Fruit fly (Drosophila melanogaster) whole organism, embryonic: ENCODE measurements around the gene CG31287.

Experiments used
- Ada2b ChIP-seq: fragments of 200-800 bp; sonication (Bioruptor generic); IDR thresholded peaks from 2 replicates; pipeline ENCODE4 v1.3.6; 2022; ENCODE audit warnings: missing biosample characterization, missing genetic modification characterization
- CG11560 ChIP-seq: fragments of 200-800 bp; sonication (Bioruptor generic); IDR thresholded peaks from 3 replicates; pipeline ENCODE4 v1.3.6; 2022; ENCODE audit warnings: missing biosample characterization, missing genetic modification characterization
- CG14014 ChIP-seq: fragments of 200-800 bp; sonication (Bioruptor generic); IDR thresholded peaks from 2 replicates; pipeline ENCODE4 v1.3.6; 2022; ENCODE audit warnings: missing biosample characterization, missing genetic modification characterization
- CG1529 ChIP-seq: fragments of 200-800 bp; sonication (Bioruptor generic); optimal IDR thresholded peaks from 3 replicates; lab custom pipeline; 2018; ENCODE audit warnings: missing biosample characterization, missing genetic modification characterization
- CG15696 ChIP-seq: fragments of 200-800 bp; sonication (Bioruptor generic); optimal IDR thresholded peaks from 2 replicates; lab custom pipeline; 2019; ENCODE audit warnings: missing biosample characterization, mild to moderate bottlenecking, missing genetic modification characterization, moderate library complexity
- CG16863 ChIP-seq: fragments of 200-800 bp; sonication (Bioruptor generic); optimal IDR thresholded peaks from 3 replicates; lab custom pipeline; 2016; ENCODE audit warnings: missing biosample characterization, missing genetic modification characterization
- CG17568 ChIP-seq: fragments of 200-800 bp; sonication (Bioruptor generic); optimal IDR thresholded peaks from 2 replicates; lab custom pipeline; 2018; ENCODE audit warnings: missing biosample characterization, mild to moderate bottlenecking, missing genetic modification characterization, moderate library complexity
- CG2120 ChIP-seq: fragments of 200-800 bp; sonication (Bioruptor generic); optimal IDR thresholded peaks from 3 replicates; lab custom pipeline; 2016; ENCODE audit warnings: missing biosample characterization, missing genetic modification characterization
- CG2202 ChIP-seq: fragments of 200-800 bp; sonication (Bioruptor generic); optimal IDR thresholded peaks from 2 replicates; lab custom pipeline; 2018; ENCODE audit warnings: missing biosample characterization, mild to moderate bottlenecking, missing genetic modification characterization
- CG3281 ChIP-seq: fragments of 200-800 bp; sonication (Bioruptor generic); optimal IDR thresholded peaks from 3 replicates; lab custom pipeline; 2017; ENCODE audit warnings: missing biosample characterization, mild to moderate bottlenecking, missing genetic modification characterization
- CG34422 ChIP-seq: fragments of 200-800 bp; sonication (Bioruptor generic); IDR thresholded peaks from 3 replicates; pipeline ENCODE4 v1.3.6; 2022; ENCODE audit warnings: missing biosample characterization, missing genetic modification characterization
- CG3838 ChIP-seq: fragments of 200-800 bp; sonication (Bioruptor generic); optimal IDR thresholded peaks from 3 replicates; lab custom pipeline; 2016; ENCODE audit warnings: missing biosample characterization, missing genetic modification characterization
- CG4328 ChIP-seq: fragments of 200-800 bp; sonication (Bioruptor generic); optimal IDR thresholded peaks from 3 replicates; lab custom pipeline; 2017; ENCODE audit warnings: missing biosample characterization, missing genetic modification reagents, missing genetic modification characterization
- CG5245 ChIP-seq: fragments of 200-800 bp; sonication (Bioruptor generic); optimal IDR thresholded peaks from 3 replicates; lab custom pipeline; 2016; ENCODE audit warnings: missing biosample characterization, missing genetic modification characterization
- CG6175 ChIP-seq: fragments of 200-800 bp; sonication (Bioruptor generic); IDR thresholded peaks from 3 replicates; pipeline ENCODE4 v1.3.6; 2022; ENCODE audit warnings: missing biosample characterization, missing genetic modification characterization
- CG7839 ChIP-seq: fragments of 200-800 bp; sonication (Bioruptor generic); optimal IDR thresholded peaks from 3 replicates; lab custom pipeline; 2018; ENCODE audit warnings: missing biosample characterization, mild to moderate bottlenecking, missing genetic modification characterization, moderate library complexity
- CG7963 ChIP-seq: fragments of 200-800 bp; sonication (Bioruptor generic); IDR thresholded peaks from 3 replicates; pipeline ENCODE4 v1.3.6; 2022; ENCODE audit warnings: missing biosample characterization, missing genetic modification characterization; ENCODE audit not compliant: partially characterized antibody
- CG8924 ChIP-seq: fragments of 200-800 bp; optimal IDR thresholded peaks from 3 replicates; lab custom pipeline; 2019; ENCODE audit warnings: missing biosample characterization, mild to moderate bottlenecking, missing genetic modification characterization, moderate library complexity
- Chrac-16 ChIP-seq: fragments of 200-800 bp; sonication (Bioruptor generic); optimal IDR thresholded peaks from 3 replicates; lab custom pipeline; 2016; ENCODE audit warnings: missing biosample characterization, missing genetic modification characterization
- Fer3 ChIP-seq: fragments of 200-800 bp; sonication (Bioruptor generic); optimal IDR thresholded peaks from 2 replicates; lab custom pipeline; 2018; ENCODE audit warnings: missing biosample characterization, mild to moderate bottlenecking, missing genetic modification characterization, moderate library complexity
- Gsc ChIP-seq: fragments of 200-800 bp; sonication (Bioruptor generic); IDR thresholded peaks from 2 replicates; pipeline ENCODE4 v1.3.6; 2022; ENCODE audit warnings: missing biosample characterization, missing genetic modification characterization
- HLH3B ChIP-seq: fragments of 200-800 bp; sonication (Bioruptor generic); IDR thresholded peaks from 2 replicates; pipeline ENCODE4 v1.3.6; 2022; ENCODE audit warnings: missing biosample characterization, missing genetic modification characterization
- HLH4C ChIP-seq: fragments of 200-800 bp; sonication (Bioruptor generic); IDR thresholded peaks from 3 replicates; pipeline ENCODE4 v1.3.6; 2022; ENCODE audit warnings: missing biosample characterization, missing genetic modification characterization; ENCODE audit not compliant: partially characterized antibody
- HLH54F ChIP-seq: fragments of 200-800 bp; sonication (Bioruptor generic); optimal IDR thresholded peaks from 3 replicates; lab custom pipeline; 2016; ENCODE audit warnings: missing biosample characterization, missing genetic modification characterization
- MBD-R2 ChIP-seq: fragments of 200-800 bp; sonication (Bioruptor generic); IDR thresholded peaks from 2 replicates; pipeline ENCODE4 v1.3.6; 2022; ENCODE audit warnings: missing biosample characterization, missing genetic modification characterization
- Med ChIP-seq: fragments of 200-800 bp; sonication (Bioruptor generic); peaks from one replicate; lab custom pipeline; 2016; ENCODE audit warnings: missing biosample characterization, missing genetic modification characterization, mild to moderate bottlenecking, inconsistent platforms, moderate library complexity
- NC2β ChIP-seq: fragments of 200-800 bp; sonication (Bioruptor generic); optimal IDR thresholded peaks from 2 replicates; lab custom pipeline; 2016; ENCODE audit warnings: missing biosample characterization, missing genetic modification characterization
- Oli ChIP-seq: fragments of 200-800 bp; sonication (Bioruptor generic); optimal IDR thresholded peaks from 2 replicates; lab custom pipeline; 2018; ENCODE audit warnings: missing biosample characterization, mild to moderate bottlenecking, missing genetic modification characterization, moderate library complexity
- Pdp1 ChIP-seq, 2 experiments: fragments of 200-800 bp; sonication (Bioruptor generic); optimal IDR thresholded peaks; 3 replicates each; lab custom pipeline; 2016; ENCODE audit warnings: missing biosample characterization in 2 of 2, missing genetic modification characterization in 2 of 2, mild to moderate bottlenecking in 1 of 2, moderate library complexity in 1 of 2
- Stat92E ChIP-seq, 3 experiments: fragments of >200 bp in 2 of 3; fragments of 200-800 bp in 1 of 3; sonication (Bioruptor generic) in 1 of 3; optimal IDR thresholded peaks; 2 replicates each; lab custom pipeline; 2017 to 2019; ENCODE audit warnings: missing biosample characterization in 3 of 3, missing genetic modification characterization in 3 of 3, mild to moderate bottlenecking in 1 of 3, moderate library complexity in 1 of 3
- TFAM ChIP-seq: fragments of 200-800 bp; sonication (Bioruptor generic); optimal IDR thresholded peaks from 2 replicates; lab custom pipeline; 2017; ENCODE audit warnings: missing biosample characterization, missing genetic modification characterization, inconsistent platforms
- YL-1 ChIP-seq: fragments of 200-800 bp; sonication (Bioruptor generic); optimal IDR thresholded peaks from 3 replicates; lab custom pipeline; 2017; ENCODE audit warnings: missing biosample characterization, mild to moderate bottlenecking, missing genetic modification characterization
- al ChIP-seq: fragments of 200-800 bp; sonication (Bioruptor generic); IDR thresholded peaks from 2 replicates; pipeline ENCODE4 v1.3.6; 2022; ENCODE audit warnings: missing biosample characterization, missing genetic modification characterization
- caup ChIP-seq: fragments of 200-800 bp; sonication (Bioruptor generic); optimal IDR thresholded peaks from 3 replicates; lab custom pipeline; 2017; ENCODE audit warnings: missing biosample characterization, mild to moderate bottlenecking, missing genetic modification characterization, moderate library complexity; ENCODE audit not compliant: severe bottlenecking
- ci ChIP-seq: fragments of 200-800 bp; sonication (Bioruptor generic); IDR thresholded peaks from 3 replicates; pipeline ENCODE4 v1.3.6; 2022; ENCODE audit warnings: missing biosample characterization, missing genetic modification characterization
- dati ChIP-seq: fragments of 200-800 bp; sonication (Bioruptor generic); IDR thresholded peaks from 2 replicates; pipeline ENCODE4 v1.3.6; 2022; ENCODE audit warnings: missing biosample characterization, missing genetic modification characterization
- ems ChIP-seq: fragments of 200-800 bp; sonication (Bioruptor generic); optimal IDR thresholded peaks from 3 replicates; lab custom pipeline; 2016; ENCODE audit warnings: missing biosample characterization, missing genetic modification characterization
- exex ChIP-seq: fragments of 200-800 bp; sonication (Bioruptor generic); optimal IDR thresholded peaks from 4 replicates; lab custom pipeline; 2018; ENCODE audit warnings: missing biosample characterization, mild to moderate bottlenecking, missing genetic modification characterization, moderate library complexity
- hth ChIP-seq: fragments of >200 bp; optimal IDR thresholded peaks from 2 replicates; lab custom pipeline; 2017; ENCODE audit warnings: inconsistent platforms
- jing ChIP-seq: fragments of 200-800 bp; sonication (Bioruptor generic); optimal IDR thresholded peaks from 2 replicates; lab custom pipeline; 2018; ENCODE audit warnings: missing biosample characterization, mild to moderate bottlenecking, missing genetic modification characterization
- klu ChIP-seq: fragments of 200-800 bp; sonication (Bioruptor generic); IDR thresholded peaks from 2 replicates; pipeline ENCODE4 v1.3.6; 2022; ENCODE audit warnings: missing biosample characterization, missing genetic modification characterization
- luna ChIP-seq: fragments of 200-800 bp; sonication (Bioruptor generic); optimal IDR thresholded peaks from 2 replicates; lab custom pipeline; 2016; ENCODE audit warnings: missing biosample characterization, missing genetic modification characterization
- nau ChIP-seq: fragments of 200-800 bp; sonication (Bioruptor generic); optimal IDR thresholded peaks from 3 replicates; lab custom pipeline; 2017; ENCODE audit warnings: missing biosample characterization, mild to moderate bottlenecking, missing genetic modification characterization, missing genetic modification reagents
- nerfin-2 ChIP-seq: fragments of 200-800 bp; sonication (Bioruptor generic); IDR thresholded peaks from 2 replicates; pipeline ENCODE4 v1.3.6; 2022; ENCODE audit warnings: missing biosample characterization, missing genetic modification characterization; ENCODE audit not compliant: partially characterized antibody
- pnt ChIP-seq: fragments of 200-800 bp; sonication (Bioruptor generic); optimal IDR thresholded peaks from 3 replicates; lab custom pipeline; 2016; ENCODE audit warnings: missing biosample characterization, missing genetic modification characterization
- ranshi ChIP-seq: fragments of 200-800 bp; sonication (Bioruptor generic); IDR thresholded peaks from 2 replicates; pipeline ENCODE4 v1.3.6; 2022; ENCODE audit warnings: missing biosample characterization, missing genetic modification characterization
- stc ChIP-seq: fragments of 200-800 bp; sonication (Bioruptor generic); IDR thresholded peaks from 2 replicates; pipeline ENCODE4 v1.3.6; 2022; ENCODE audit warnings: missing biosample characterization, missing genetic modification characterization
- unc-4 ChIP-seq: fragments of 200-800 bp; sonication (Bioruptor generic); IDR thresholded peaks from 2 replicates; pipeline ENCODE4 v1.3.6; 2022; ENCODE audit warnings: missing biosample characterization, missing genetic modification characterization; ENCODE audit not compliant: partially characterized antibody
- zf30C ChIP-seq: fragments of 200-800 bp; sonication (Bioruptor generic); optimal IDR thresholded peaks from 3 replicates; lab custom pipeline; 2018; ENCODE audit warnings: missing biosample characterization, mild to moderate bottlenecking, missing genetic modification characterization

CG31287 gene

dm6 chr3R:16212859-16213708 is 9.9 kb downstream of the CG31287 start (continued):
- TF ChIP-seq exex (tag; lab: Kevin White, UChicago) (peak; percentile 24), CG15696 (tag; lab: Kevin White, UChicago) (peak; percentile 7), CG16863 (GFP tag; lab: Kevin White, UChicago) (no peak), CG34422 (GFP tag; lab: Robert Waterston, UW) (peak; percentile 46; the same call in 1 of the 3 replicates), Pdp1 (GFP tag; optimal IDR thresholded peaks at IDR 0.05; lab: Kevin White, UChicago) (peak in 1 of 2 experiments; percentile 1), Med (GFP tag; lab: Kevin White, UChicago) (peak; percentile 76), Ada2b (GFP tag; lab: Robert Waterston, UW) (no peak), CG3281 (peak; percentile 75), CG6175 (no peak), CG8924 (tag; lab: Kevin White, UChicago) (peak; percentile 35), jing (GFP tag; lab: Kevin White, UChicago) (no peak), CG14014 (GFP tag; lab: Robert Waterston, UW) (no peak), Gsc (GFP tag; lab: Robert Waterston, UW) (no peak), CG2202 (tag; lab: Kevin White, UChicago) (no peak), NC2β (GFP tag; lab: Kevin White, UChicago) (no peak), CG11560 (tag; lab: Robert Waterston, UW) (no peak), HLH4C (0 out of 3 replicates have a peak, but pooled peaks have one; percentile 31), Chrac-16 (no peak), klu (GFP tag; lab: Robert Waterston, UW) (no peak), luna (GFP tag; lab: Kevin White, UChicago) (no peak), zf30C (GFP tag; lab: Kevin White, UChicago) (no peak), unc-4 (GFP tag; lab: Robert Waterston, UW) (no peak), CG17568 (peak; percentile 9), MBD-R2 (GFP tag; lab: Robert Waterston, UW) (0 out of 2 replicates have a peak, but pooled peaks have one; percentile 11), al (GFP tag; lab: Robert Waterston, UW) (no peak), Fer3 (tag; lab: Kevin White, UChicago) (peak; percentile 32), ci (GFP tag; lab: Robert Waterston, UW) (peak; percentile 43; the same call in 1 of the 3 replicates), TFAM (no peak), ems (GFP tag; lab: Kevin White, UChicago) (no peak), CG1529 (GFP tag; lab: Kevin White, UChicago) (no peak), CG3838 (GFP tag; lab: Kevin White, UChicago) (no peak), Oli (tag; lab: Kevin White, UChicago) (peak; percentile 43), hth (lab: Kevin White, UChicago) (no peak), pnt (GFP tag; lab: Kevin White, UChicago) (no peak), Stat92E (GFP tag; optimal IDR thresholded peaks at IDR 0.05; lab: Kevin White, UChicago) (no peak), nau (GFP tag; lab: Kevin White, UChicago) (peak; percentile 58), dati (GFP tag; lab: Robert Waterston, UW) (no peak), CG7963 (GFP tag; lab: Robert Waterston, UW) (no peak), HLH54F (GFP tag; lab: Kevin White, UChicago) (no peak), caup (GFP tag; lab: Kevin White, UChicago) (peak; percentile 46), CG2120 (peak; percentile 45), nerfin-2 (GFP tag; lab: Robert Waterston, UW) (no peak), CG5245 (no peak), YL-1 (no peak), CG4328 (GFP tag; lab: Kevin White, UChicago) (peak; percentile 5), stc (GFP tag; lab: Robert Waterston, UW) (no peak), CG7839 (tag; lab: Kevin White, UChicago) (peak; percentile 68), ranshi (GFP tag; lab: Robert Waterston, UW) (no peak), HLH3B (GFP tag; lab: Robert Waterston, UW) (0 out of 2 replicates have a peak, but pooled peaks have one; percentile 27)
